Worm (Caenorhabditis elegans): ENCODE results near the gene lmd-3.
A peak's percentile ranks its signal among the peaks of the same experiment; 100 is the strongest.

lmd-3 gene

DNA sequence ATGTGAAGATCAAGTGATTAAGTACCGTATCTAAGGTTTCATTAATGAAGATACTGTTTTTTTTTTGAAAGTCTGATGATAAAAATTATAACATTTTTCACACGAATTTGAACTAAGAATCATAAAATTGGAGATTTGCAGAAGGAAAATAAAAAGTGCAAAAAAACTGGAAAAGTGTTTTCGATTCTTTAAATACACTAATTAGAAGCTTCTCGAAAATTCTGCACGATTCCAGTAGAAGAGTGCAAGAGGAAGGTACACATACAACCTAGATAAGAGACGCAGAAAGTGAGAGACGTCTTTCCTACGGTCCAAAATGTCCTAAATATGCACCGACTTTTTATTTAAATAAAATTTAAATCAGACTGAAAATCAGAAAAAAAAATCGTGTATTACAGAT lies 18.4 kb downstream of the lmd-3 start:
- TF ChIP-seq ztf-29 (GFP tag; IDR thresholded peaks at IDR 0.05): no peak
- TF ChIP-seq ref-1 (GFP tag; conservative IDR thresholded peaks at IDR 0.05): no peak
- no peak for TF ChIP-seq flt-1 (GFP tag; IDR thresholded peaks at IDR 0.05)
- TF ChIP-seq tab-1 (GFP tag; IDR thresholded peaks at IDR 0.05): no peak
- no peak for TF ChIP-seq ztf-23 (GFP tag; IDR thresholded peaks at IDR 0.05)
- TF ChIP-seq med-1 (GFP tag; optimal IDR thresholded peaks at IDR 0.05; ENCODE audit: insufficient read depth): no peak
- no peak for TF ChIP-seq cog-1 (tag; optimal IDR thresholded peaks at IDR 0.05)

- TF ChIP-seq ztf-29 (GFP tag; IDR thresholded peaks at IDR 0.05): no peak
- no peak for TF ChIP-seq T22C8.4 (GFP tag; IDR thresholded peaks at IDR 0.05)
- TF ChIP-seq med-1 (GFP tag; optimal IDR thresholded peaks at IDR 0.05; ENCODE audit: insufficient read depth): no peak
- TF ChIP-seq ztf-23 (GFP tag; IDR thresholded peaks at IDR 0.05): no peak
- TF ChIP-seq flt-1 (GFP tag; IDR thresholded peaks at IDR 0.05): no peak
- TF ChIP-seq tab-1 (GFP tag; IDR thresholded peaks at IDR 0.05): no peak
Measured at ce11 chrV:8424840-8425814, 19.5 kb downstream of the lmd-3 start.

ce11 chrV:8417271-8417670 lies 27.3 kb downstream of the lmd-3 start:
- TF ChIP-seq klf-2 (GFP tag; conservative IDR thresholded peaks at IDR 0.05) (no peak), T22C8.4 (GFP tag; IDR thresholded peaks at IDR 0.05) (no peak), cog-1 (tag; optimal IDR thresholded peaks at IDR 0.05) (no peak), med-1 (GFP tag; optimal IDR thresholded peaks at IDR 0.05; ENCODE audit: insufficient read depth) (no peak), tab-1 (GFP tag; IDR thresholded peaks at IDR 0.05) (no peak), ztf-23 (GFP tag; IDR thresholded peaks at IDR 0.05) (no peak), ref-1 (GFP tag; conservative IDR thresholded peaks at IDR 0.05) (no peak), ztf-29 (GFP tag; IDR thresholded peaks at IDR 0.05) (no peak), flt-1 (GFP tag; IDR thresholded peaks at IDR 0.05) (no peak)

DNA sequence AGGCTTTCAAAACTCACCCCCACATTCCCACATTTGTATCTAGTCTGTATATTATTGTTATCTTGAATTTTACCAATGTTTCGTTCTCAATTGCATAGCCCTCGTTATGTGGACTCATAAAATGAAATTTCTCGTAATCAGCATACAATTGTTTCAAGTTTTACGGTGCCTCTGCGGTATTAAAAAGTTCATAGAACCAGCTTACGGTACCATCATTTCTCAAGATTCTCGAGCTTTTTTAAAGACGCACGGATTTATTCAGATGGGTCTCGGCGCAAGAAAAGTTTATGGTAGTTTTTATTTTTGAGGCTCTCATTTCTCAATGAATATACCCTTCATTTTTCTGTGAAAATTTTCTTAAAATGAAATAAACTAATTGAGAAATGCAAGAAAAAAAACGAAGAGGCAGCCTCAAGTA lies 29.5 kb downstream of the lmd-3 start:
- TF ChIP-seq ref-1 (GFP tag; conservative IDR thresholded peaks at IDR 0.05): no peak

DNA sequence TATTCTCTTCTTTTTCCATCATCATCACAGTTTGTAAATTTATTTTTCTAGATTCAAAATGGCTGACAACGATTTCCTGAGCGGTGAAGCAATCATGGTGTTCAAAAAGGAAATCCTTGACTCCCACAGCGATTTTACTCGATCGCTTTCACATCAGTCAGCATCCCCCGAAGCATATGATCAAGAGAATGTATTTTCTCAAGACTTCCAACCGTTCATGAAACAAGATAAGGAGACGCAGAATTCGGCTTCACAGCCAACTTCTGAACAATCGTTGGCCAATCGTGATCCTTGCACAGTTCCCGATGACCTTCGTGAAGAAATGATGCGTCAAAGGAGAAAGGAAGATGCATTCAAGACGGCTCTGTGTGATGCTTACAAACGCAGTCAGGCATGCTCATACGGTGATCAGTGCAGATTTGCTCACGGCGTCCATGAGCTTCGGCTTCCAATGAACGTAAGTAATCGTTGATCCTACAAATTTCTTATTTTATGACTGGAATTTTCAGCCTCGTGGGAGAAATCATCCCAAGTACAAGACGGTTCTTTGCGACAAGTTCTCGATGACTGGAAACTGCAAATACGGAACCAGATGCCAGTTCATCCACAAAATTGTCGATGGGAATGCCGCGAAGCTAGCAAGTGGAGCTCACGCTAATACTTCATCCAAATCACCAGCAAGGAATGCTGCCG lies 30.4 kb downstream of the lmd-3 start, which contains the start of gene pos-1:
Gene pos-1, plus strand, starts transcription at position 51 of the 693 bp plus-strand sequence.
- TF ChIP-seq med-1 (GFP tag; optimal IDR thresholded peaks at IDR 0.05; ENCODE audit: insufficient read depth) (no peak), ztf-23 (GFP tag; IDR thresholded peaks at IDR 0.05) (no peak), ref-1 (GFP tag; conservative IDR thresholded peaks at IDR 0.05) (no peak)

DNA sequence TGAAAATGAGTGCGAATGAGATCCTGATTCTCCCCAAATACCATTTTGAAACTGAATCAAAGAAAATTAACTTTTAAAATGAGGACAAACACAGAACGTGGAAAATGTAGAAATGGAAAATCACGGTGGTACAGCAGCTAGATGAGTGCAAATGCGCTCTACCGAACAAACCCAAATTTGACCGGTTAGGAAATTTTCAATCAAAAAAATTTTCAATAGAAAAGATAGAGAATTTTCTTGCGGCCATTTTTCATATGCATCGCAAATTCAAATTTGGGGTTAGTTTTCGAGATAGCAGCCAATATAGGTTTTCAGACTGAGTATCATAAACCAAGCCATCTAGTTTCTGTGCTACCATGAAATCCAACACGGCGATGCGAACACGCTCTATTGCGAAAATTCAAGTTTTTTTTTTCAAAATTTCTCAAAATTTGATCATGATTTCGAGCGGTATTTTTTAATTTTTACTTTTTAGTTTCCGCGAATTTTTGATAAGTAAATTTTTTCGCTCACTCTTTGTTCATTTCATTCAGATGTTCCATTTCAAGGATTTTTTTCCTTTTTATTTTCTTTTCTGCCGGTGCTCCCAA lies 31.1 kb downstream of the lmd-3 start, which contains the start of gene vha-18:
Gene vha-18, minus strand, starts transcription at position 51 of the 590 bp plus-strand sequence.
- TF ChIP-seq flt-1 (GFP tag; IDR thresholded peaks at IDR 0.05) (no peak), ztf-29 (GFP tag; IDR thresholded peaks at IDR 0.05) (no peak), T22C8.4 (GFP tag; IDR thresholded peaks at IDR 0.05) (no peak), ref-1 (GFP tag; conservative IDR thresholded peaks at IDR 0.05) (no peak), cog-1 (tag; optimal IDR thresholded peaks at IDR 0.05) (no peak), klf-2 (GFP tag; conservative IDR thresholded peaks at IDR 0.05) (no peak), ztf-23 (GFP tag; IDR thresholded peaks at IDR 0.05) (no peak), med-1 (GFP tag; optimal IDR thresholded peaks at IDR 0.05; ENCODE audit: insufficient read depth) (no peak), tab-1 (GFP tag; IDR thresholded peaks at IDR 0.05) (no peak)

DNA sequence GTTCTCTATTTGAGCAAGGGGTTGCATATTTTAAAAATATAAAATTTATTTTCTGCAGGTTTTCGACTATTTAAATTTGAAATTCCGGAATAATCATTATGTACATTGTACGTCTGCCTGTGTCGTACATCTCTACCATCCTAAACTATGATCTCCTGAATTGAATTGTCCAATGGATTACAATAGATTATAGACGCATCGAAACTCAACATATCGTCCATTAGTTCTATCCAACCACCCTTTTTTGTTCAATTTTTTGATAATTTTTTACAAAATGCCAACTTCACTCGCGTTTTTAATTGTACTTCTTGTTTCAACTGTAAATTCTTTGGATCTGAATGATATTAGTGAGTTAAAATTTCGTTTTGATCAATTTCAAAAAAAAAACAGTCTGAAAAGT lies 34.2 kb downstream of the lmd-3 start, which contains the start of gene F52E1.2:
Gene F52E1.2, plus strand, starts transcription at position 190 of the 400 bp plus-strand sequence.
- TF ChIP-seq klf-2 (GFP tag; conservative IDR thresholded peaks at IDR 0.05): no peak
- no peak for TF ChIP-seq tab-1 (GFP tag; IDR thresholded peaks at IDR 0.05)
- no peak for TF ChIP-seq T22C8.4 (GFP tag; IDR thresholded peaks at IDR 0.05)
- TF ChIP-seq flt-1 (GFP tag; IDR thresholded peaks at IDR 0.05): no peak
- TF ChIP-seq cog-1 (tag; optimal IDR thresholded peaks at IDR 0.05): no peak
- no peak for TF ChIP-seq ztf-29 (GFP tag; IDR thresholded peaks at IDR 0.05)

DNA sequence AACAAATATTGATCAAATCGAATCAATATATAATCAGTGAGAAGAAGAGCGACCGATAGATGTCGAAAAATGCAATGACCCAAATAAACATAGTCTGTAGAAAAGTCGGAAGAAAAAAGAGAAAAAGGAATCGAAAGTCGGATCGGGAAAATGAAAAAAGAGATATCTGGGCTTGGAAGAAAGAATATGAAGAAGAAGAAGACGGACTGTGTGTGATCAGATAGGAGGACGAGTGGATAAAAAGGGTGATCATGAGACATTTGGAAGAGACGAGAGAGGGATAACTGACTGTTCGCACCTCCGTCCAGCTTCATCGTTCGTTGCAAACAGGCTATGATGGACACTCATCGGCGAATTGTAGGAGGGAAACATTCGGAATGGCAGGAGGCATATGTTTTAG lies 35.0 kb downstream of the lmd-3 start:
- TF ChIP-seq cog-1 (tag; optimal IDR thresholded peaks at IDR 0.05) (no peak), tab-1 (GFP tag; IDR thresholded peaks at IDR 0.05) (no peak), med-1 (GFP tag; optimal IDR thresholded peaks at IDR 0.05; ENCODE audit: insufficient read depth) (no peak), ref-1 (GFP tag; conservative IDR thresholded peaks at IDR 0.05) (no peak), ztf-23 (GFP tag; IDR thresholded peaks at IDR 0.05) (no peak), ztf-29 (GFP tag; IDR thresholded peaks at IDR 0.05) (no peak), flt-1 (GFP tag; IDR thresholded peaks at IDR 0.05) (no peak), klf-2 (GFP tag; conservative IDR thresholded peaks at IDR 0.05) (no peak), T22C8.4 (GFP tag; IDR thresholded peaks at IDR 0.05) (no peak)

DNA sequence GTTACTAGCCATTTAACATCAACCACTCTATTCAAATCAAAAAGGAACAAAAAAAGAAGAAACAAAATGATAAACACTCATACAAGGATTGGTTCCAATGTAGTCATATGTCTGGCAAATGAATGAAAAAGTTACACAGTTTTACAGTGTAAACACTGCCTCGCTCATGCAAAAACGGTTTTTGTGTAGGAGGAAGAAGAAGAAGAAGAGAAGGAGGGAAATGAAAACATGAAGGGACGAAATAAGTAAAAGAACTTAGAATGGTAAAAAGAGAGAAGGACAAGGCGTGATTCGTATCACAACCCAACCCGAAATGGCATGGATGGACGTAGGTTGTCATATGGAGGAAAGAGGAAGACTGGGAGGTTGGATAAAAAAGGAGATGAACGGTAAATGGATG lies 37.7 kb downstream of the lmd-3 start:
- TF ChIP-seq flt-1 (GFP tag; IDR thresholded peaks at IDR 0.05): 0 out of 2 replicates have a peak, but pooled peaks have one; percentile 21
- no peak for TF ChIP-seq ref-1 (GFP tag; conservative IDR thresholded peaks at IDR 0.05)

DNA sequence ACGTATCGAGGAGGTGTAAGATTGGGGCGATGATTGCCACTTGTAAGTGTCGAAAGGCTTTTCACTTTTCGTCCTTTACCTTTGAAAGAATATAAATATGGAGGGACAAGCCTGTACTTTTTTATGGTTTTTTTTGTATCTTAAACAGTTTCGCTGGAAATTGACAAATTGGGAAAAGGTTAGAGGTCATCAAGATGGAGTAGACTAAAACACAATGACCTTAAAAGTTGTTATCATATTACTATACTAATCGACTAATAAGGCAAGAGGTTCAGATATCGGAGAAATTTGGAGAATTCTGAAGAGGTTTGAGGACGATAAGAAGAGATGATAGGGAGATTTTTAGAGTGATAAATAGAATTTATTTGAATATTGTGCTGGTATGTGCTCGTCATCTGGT lies 38.5 kb downstream of the lmd-3 start:
- TF ChIP-seq klf-2 (GFP tag; conservative IDR thresholded peaks at IDR 0.05) (no peak), ref-1 (GFP tag; conservative IDR thresholded peaks at IDR 0.05) (no peak), T22C8.4 (GFP tag; IDR thresholded peaks at IDR 0.05) (no peak), ztf-29 (GFP tag; IDR thresholded peaks at IDR 0.05) (no peak), tab-1 (GFP tag; IDR thresholded peaks at IDR 0.05) (no peak), med-1 (GFP tag; optimal IDR thresholded peaks at IDR 0.05; ENCODE audit: insufficient read depth) (no peak), ztf-23 (GFP tag; IDR thresholded peaks at IDR 0.05) (no peak), cog-1 (tag; optimal IDR thresholded peaks at IDR 0.05) (no peak), flt-1 (GFP tag; IDR thresholded peaks at IDR 0.05) (no peak)
